In genomic region chr3R:16541932-16542331, dm6 we compare ENCODE assay signal across 1 fruit fly cellular context.
A peak's percentile ranks its signal among the peaks of the same experiment; 100 is the strongest.
TF ChIP-seq lines count a peak whose summit lies in the region.

No protein-coding gene starts in this region.

TF ChIP-seq in whole organism, prepupa, 60 proteins besides CTCF, POLR2A, EP300 and RAD21 (continued from another document):
- TF ChIP-seq Smox (GFP tag; optimal IDR thresholded peaks at IDR 0.05; lab: Kevin White, UChicago) (no peak), CG10669 (GFP tag; optimal IDR thresholded peaks at IDR 0.05; lab: Kevin White, UChicago) (peak; percentile 44), Gug (GFP tag; IDR thresholded peaks at IDR 0.05; lab: Robert Waterston, UW) (no peak), Lpt (GFP tag; optimal IDR thresholded peaks at IDR 0.05; lab: Kevin White, UChicago) (no peak), CG11902 (GFP tag; optimal IDR thresholded peaks at IDR 0.05; lab: Kevin White, UChicago) (peak; percentile 23), CG8632 (GFP tag; optimal IDR thresholded peaks at IDR 0.05; lab: Kevin White, UChicago) (peak; percentile 15), ss (GFP tag; optimal IDR thresholded peaks at IDR 0.05; lab: Kevin White, UChicago) (no peak), CG6163 (GFP tag; IDR thresholded peaks at IDR 0.05; lab: Robert Waterston, UW) (0 out of 3 replicates have a peak, but pooled peaks have one; percentile 22), Eip93F (GFP tag; optimal IDR thresholded peaks at IDR 0.05; lab: Kevin White, UChicago) (no peak), CG11294 (GFP tag; IDR thresholded peaks at IDR 0.05; lab: Robert Waterston, UW) (no peak), eg (GFP tag; IDR thresholded peaks at IDR 0.05; lab: Robert Waterston, UW) (no peak), CG6808 (GFP tag; optimal IDR thresholded peaks at IDR 0.05; lab: Kevin White, UChicago) (peak; percentile 25), svp (GFP tag; lab: Kevin White, UChicago) (no peak), CG10631 (GFP tag; optimal IDR thresholded peaks at IDR 0.05; lab: Kevin White, UChicago) (peak; percentile 7), salr (GFP tag; optimal IDR thresholded peaks at IDR 0.05; lab: Kevin White, UChicago) (no peak), CG16779 (tag; optimal IDR thresholded peaks at IDR 0.05; lab: Kevin White, UChicago) (no peak), pdm3 (GFP tag; optimal IDR thresholded peaks at IDR 0.05; lab: Kevin White, UChicago) (peak; percentile 25), Ets21C (GFP tag; optimal IDR thresholded peaks at IDR 0.05; lab: Kevin White, UChicago) (no peak), CG32006 (GFP tag; optimal IDR thresholded peaks at IDR 0.05; lab: Kevin White, UChicago) (peak; percentile 40), Sox15 (GFP tag; optimal IDR thresholded peaks at IDR 0.05; lab: Kevin White, UChicago) (no peak), net (GFP tag; optimal IDR thresholded peaks at IDR 0.05; lab: Kevin White, UChicago) (peak; percentile 29), vri (GFP tag; optimal IDR thresholded peaks at IDR 0.05; lab: Kevin White, UChicago) (no peak), Hr38 (GFP tag; optimal IDR thresholded peaks at IDR 0.05; lab: Kevin White, UChicago) (no peak), CG8119 (GFP tag; IDR thresholded peaks at IDR 0.05; lab: Robert Waterston, UW) (no peak), CG4318 (GFP tag; optimal IDR thresholded peaks at IDR 0.05; lab: Kevin White, UChicago) (no peak), spab (GFP tag; optimal IDR thresholded peaks at IDR 0.05; lab: Kevin White, UChicago) (peak; percentile 41), Hr39 (GFP tag; optimal IDR thresholded peaks at IDR 0.05; lab: Kevin White, UChicago) (peak; percentile 2), fd59A (GFP tag; optimal IDR thresholded peaks at IDR 0.05; lab: Kevin White, UChicago) (peak; percentile 32), fkh (GFP tag; optimal IDR thresholded peaks at IDR 0.05; lab: Kevin White, UChicago) (no peak), dsx (GFP tag; optimal IDR thresholded peaks at IDR 0.05; lab: Kevin White, UChicago; ENCODE audit: poor library complexity, severe bottlenecking) (no peak), lz (GFP tag; optimal IDR thresholded peaks at IDR 0.05; lab: Kevin White, UChicago) (peak; percentile 25), CG6792 (GFP tag; optimal IDR thresholded peaks at IDR 0.05; lab: Kevin White, UChicago) (no peak), CG15336 (GFP tag; IDR thresholded peaks at IDR 0.05; lab: Robert Waterston, UW) (no peak)
